Worm (Caenorhabditis elegans) whole organism, midembryonic: ENCODE results near the gene cyp-32B1.

Experiments
- T22C8.4 ChIP-seq: fragments of 200-800 bp; sonication (Bioruptor generic); IDR thresholded peaks from 2 replicates; pipeline ENCODE4 v1.3.6; 2022; ENCODE audit warnings: missing genetic modification characterization, missing compliant biosample characterization
- cog-1 ChIP-seq: sonication (generic microtip); optimal IDR thresholded peaks from 2 replicates; lab custom pipeline; 2016; ENCODE audit warnings: missing genetic modification characterization, missing compliant biosample characterization
- flt-1 ChIP-seq: fragments of 200-800 bp; sonication (Bioruptor generic); IDR thresholded peaks from 2 replicates; pipeline ENCODE4 v1.3.6; 2022; ENCODE audit warnings: missing genetic modification characterization, missing compliant biosample characterization
- ref-1 ChIP-seq: fragments of 200-800 bp; sonication (Bioruptor generic); conservative IDR thresholded peaks from 2 replicates; pipeline ENCODE4 v1.3.6; 2022; ENCODE audit warnings: missing genetic modification reagents, missing genetic modification characterization, missing compliant biosample characterization
- ztf-23 ChIP-seq: fragments of 200-800 bp; sonication (Bioruptor generic); IDR thresholded peaks from 2 replicates; pipeline ENCODE4 v1.3.6; 2022; ENCODE audit warnings: missing genetic modification reagents, missing genetic modification characterization, missing compliant biosample characterization
- ztf-29 ChIP-seq: fragments of 200-800 bp; sonication (Bioruptor generic); IDR thresholded peaks from 2 replicates; pipeline ENCODE4 v1.3.6; 2022; ENCODE audit warnings: missing genetic modification reagents, missing genetic modification characterization, missing compliant biosample characterization

DNA sequence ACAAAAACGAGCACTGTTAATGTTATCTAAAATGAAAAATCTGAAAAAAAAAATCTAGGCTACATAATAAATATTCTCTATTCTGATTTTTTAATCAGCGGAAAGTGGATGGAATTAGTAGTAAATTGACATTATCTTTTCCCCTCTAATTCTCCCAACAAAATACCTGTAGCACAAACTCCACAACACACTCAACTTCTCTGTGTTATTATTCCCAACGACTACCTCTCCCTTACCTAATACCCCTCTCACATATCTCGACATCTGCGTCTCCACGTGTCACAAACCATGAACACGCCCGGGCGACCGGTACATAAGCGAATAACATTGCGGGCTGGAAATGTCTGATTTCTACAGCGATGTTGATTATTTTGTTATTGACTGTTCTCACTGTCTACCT, 18.1 kb downstream of the cyp-32B1 start, which contains the start of gene cyp-33C2:
- TF ChIP-seq T22C8.4 (GFP tag; lab: Robert Waterston, UW) (no peak), flt-1 (GFP tag; lab: Robert Waterston, UW) (no peak), ztf-23 (no peak), ref-1 (GFP tag; lab: Robert Waterston, UW) (no peak), ztf-29 (GFP tag; lab: Robert Waterston, UW) (no peak), cog-1 (tag; lab: Kevin White, UChicago) (no peak)
